Worm (Caenorhabditis elegans) whole organism, L3 larva: ENCODE data around the gene Y55F3BR.11.

Experiments used
- R02D3.7 ChIP-seq: fragments of 150-350 bp; optimal IDR thresholded peaks from 2 replicates; lab custom pipeline; 2014; ENCODE audit warnings: missing biosample characterization, missing genetic modification characterization
- ZK546.5 ChIP-seq: sonication (generic microtip); optimal IDR thresholded peaks from 2 replicates; lab custom pipeline; 2017; ENCODE audit warnings: missing biosample characterization, missing genetic modification characterization
- aly-2 ChIP-seq: fragments of 150-350 bp; optimal IDR thresholded peaks from 2 replicates; lab custom pipeline; 2014; ENCODE audit warnings: missing biosample characterization, missing genetic modification characterization
- ama-1 ChIP-seq: fragments of 150-350 bp; optimal IDR thresholded peaks from 2 replicates; lab custom pipeline; 2018
- ceh-16 ChIP-seq: sonication (generic microtip); optimal IDR thresholded peaks from 2 replicates; lab custom pipeline; 2017; ENCODE audit warnings: missing biosample characterization, missing genetic modification characterization
- ceh-28 ChIP-seq: fragments of 150-350 bp; optimal IDR thresholded peaks from 2 replicates; lab custom pipeline; 2014; ENCODE audit warnings: missing biosample characterization, missing genetic modification reagents, missing genetic modification characterization
- ceh-82 ChIP-seq: fragments of 150-350 bp; optimal IDR thresholded peaks from 2 replicates; lab custom pipeline; 2014; ENCODE audit warnings: missing biosample characterization, missing genetic modification characterization
- ceh-9 ChIP-seq: sonication (generic microtip); optimal IDR thresholded peaks from 2 replicates; lab custom pipeline; 2018; ENCODE audit warnings: missing biosample characterization, missing genetic modification characterization
- daf-12 ChIP-seq: fragments of 150-350 bp; optimal IDR thresholded peaks from 2 replicates; lab custom pipeline; 2014; ENCODE audit warnings: missing biosample characterization, missing genetic modification reagents, missing genetic modification characterization
- egl-27 ChIP-seq: sonication (generic microtip); optimal IDR thresholded peaks from 4 replicates; lab custom pipeline; 2017; ENCODE audit warnings: missing biosample characterization, missing genetic modification reagents, missing genetic modification characterization
- egl-5 ChIP-seq: fragments of 150-350 bp; optimal IDR thresholded peaks from 2 replicates; lab custom pipeline; 2017; ENCODE audit warnings: missing biosample characterization, missing genetic modification reagents, missing genetic modification characterization, inconsistent platforms
- elt-1 ChIP-seq: fragments of 150-350 bp; optimal IDR thresholded peaks from 2 replicates; lab custom pipeline; 2014; ENCODE audit warnings: missing biosample characterization, missing genetic modification characterization
- elt-2 ChIP-seq: sonication (generic microtip); optimal IDR thresholded peaks from 2 replicates; lab custom pipeline; 2016; ENCODE audit warnings: missing genetic modification reagents, mild to moderate bottlenecking, missing genetic modification characterization, missing compliant biosample characterization
- elt-3 ChIP-seq, 3 experiments: fragments of 150-350 bp in 1 of 3; sonication (generic microtip) in 2 of 3; optimal IDR thresholded peaks; 2 replicates in 2 of 3; 4 replicates in 1 of 3; lab custom pipeline; 2014 to 2017; ENCODE audit warnings: missing biosample characterization in 3 of 3, missing genetic modification characterization in 3 of 3
- eor-1 ChIP-seq, 2 experiments: fragments of 150-350 bp; optimal IDR thresholded peaks; 2 replicates each; lab custom pipeline; 2014 to 2018; ENCODE audit warnings: missing biosample characterization in 2 of 2, missing genetic modification characterization in 2 of 2
- fkh-2 ChIP-seq: fragments of 150-350 bp; optimal IDR thresholded peaks from 2 replicates; lab custom pipeline; 2014; ENCODE audit warnings: missing biosample characterization, missing genetic modification reagents, missing genetic modification characterization
- fos-1 ChIP-seq: fragments of 150-350 bp; optimal IDR thresholded peaks from 2 replicates; lab custom pipeline; 2014; ENCODE audit warnings: missing biosample characterization, missing genetic modification characterization
- hmg-11 ChIP-seq: sonication (generic microtip); optimal IDR thresholded peaks from 2 replicates; lab custom pipeline; 2016; ENCODE audit warnings: missing genetic modification characterization, missing compliant biosample characterization
- jun-1 ChIP-seq: fragments of 150-350 bp; optimal IDR thresholded peaks from 2 replicates; lab custom pipeline; 2014; ENCODE audit warnings: missing biosample characterization, missing genetic modification reagents, missing genetic modification characterization
- lin-15B ChIP-seq: fragments of 150-350 bp; optimal IDR thresholded peaks from 2 replicates; lab custom pipeline; 2014; ENCODE audit warnings: missing biosample characterization, missing genetic modification characterization
- lin-39 ChIP-seq: fragments of 150-350 bp; optimal IDR thresholded peaks from 2 replicates; lab custom pipeline; 2018; ENCODE audit warnings: missing biosample characterization, missing genetic modification reagents, missing genetic modification characterization
- lsy-12 ChIP-seq: sonication (generic microtip); optimal IDR thresholded peaks from 2 replicates; lab custom pipeline; 2016; ENCODE audit warnings: mild to moderate bottlenecking, missing genetic modification characterization, missing compliant biosample characterization
- mdl-1 ChIP-seq: fragments of 150-350 bp; optimal IDR thresholded peaks from 2 replicates; lab custom pipeline; 2014; ENCODE audit warnings: missing biosample characterization, missing genetic modification characterization
- nfya-1 ChIP-seq: sonication (generic microtip); optimal IDR thresholded peaks from 2 replicates; lab custom pipeline; 2017; ENCODE audit warnings: missing genetic modification characterization, mild to moderate bottlenecking, missing compliant biosample characterization, antibody characterized with exemption, moderate library complexity; ENCODE audit not compliant: insufficient read depth
- nhr-11 ChIP-seq: fragments of 150-350 bp; optimal IDR thresholded peaks from 2 replicates; lab custom pipeline; 2014; ENCODE audit warnings: missing biosample characterization, missing genetic modification characterization
- nhr-23 ChIP-seq: fragments of 150-350 bp; optimal IDR thresholded peaks from 2 replicates; lab custom pipeline; 2014; ENCODE audit warnings: missing biosample characterization, missing genetic modification reagents, missing genetic modification characterization
- nhr-25 ChIP-seq: sonication (generic microtip); optimal IDR thresholded peaks from 2 replicates; lab custom pipeline; 2017; ENCODE audit warnings: missing biosample characterization, missing genetic modification characterization
- nhr-43 ChIP-seq: sonication (generic microtip); optimal IDR thresholded peaks from 2 replicates; lab custom pipeline; 2016; ENCODE audit warnings: mild to moderate bottlenecking, missing genetic modification characterization, missing compliant biosample characterization; ENCODE audit not compliant: poor library complexity, severe bottlenecking
- nhr-76 ChIP-seq: fragments of 150-350 bp; sonication (generic microtip); optimal IDR thresholded peaks from 5 replicates; lab custom pipeline; 2014; ENCODE audit warnings: missing biosample characterization, missing genetic modification characterization
- nhr-77 ChIP-seq: fragments of 150-350 bp; optimal IDR thresholded peaks from 2 replicates; lab custom pipeline; 2014; ENCODE audit warnings: missing biosample characterization, missing genetic modification characterization
- pha-4 ChIP-seq: fragments of 150-350 bp; optimal IDR thresholded peaks from 2 replicates; lab custom pipeline; 2014; ENCODE audit warnings: missing biosample characterization, missing genetic modification reagents, missing genetic modification characterization
- pqm-1 ChIP-seq: fragments of 150-350 bp; optimal IDR thresholded peaks from 2 replicates; lab custom pipeline; 2017; ENCODE audit warnings: missing biosample characterization, missing genetic modification characterization, inconsistent platforms
- sea-2 ChIP-seq: fragments of 150-350 bp; sonication (generic microtip); optimal IDR thresholded peaks from 4 replicates; lab custom pipeline; 2014; ENCODE audit warnings: missing biosample characterization, missing genetic modification reagents, missing genetic modification characterization
- skn-1 ChIP-seq: fragments of 150-350 bp; optimal IDR thresholded peaks from 2 replicates; lab custom pipeline; 2014; ENCODE audit warnings: missing biosample characterization, missing genetic modification characterization
- snpc-4 ChIP-seq: fragments of 150-350 bp; optimal IDR thresholded peaks from 2 replicates; lab custom pipeline; 2014; ENCODE audit warnings: missing biosample characterization, missing genetic modification characterization
- tbx-2 ChIP-seq: sonication (generic microtip); optimal IDR thresholded peaks from 2 replicates; lab custom pipeline; 2016; ENCODE audit warnings: mild to moderate bottlenecking, missing genetic modification characterization, missing compliant biosample characterization
- unc-39 ChIP-seq: sonication (generic microtip); optimal IDR thresholded peaks from 4 replicates; lab custom pipeline; 2017; ENCODE audit warnings: missing biosample characterization, missing genetic modification characterization
- unc-62 ChIP-seq: fragments of 150-350 bp; sonication (generic microtip); optimal IDR thresholded peaks from 4 replicates; lab custom pipeline; 2014; ENCODE audit warnings: missing biosample characterization, missing genetic modification reagents, missing genetic modification characterization
- zag-1 ChIP-seq: fragments of 150-350 bp; optimal IDR thresholded peaks from 2 replicates; lab custom pipeline; 2014; ENCODE audit warnings: missing biosample characterization, missing genetic modification characterization
- ztf-11 ChIP-seq: fragments of 150-350 bp; optimal IDR thresholded peaks from 2 replicates; lab custom pipeline; 2014; ENCODE audit warnings: missing biosample characterization, missing genetic modification characterization

Y55F3BR.11 gene

DNA sequence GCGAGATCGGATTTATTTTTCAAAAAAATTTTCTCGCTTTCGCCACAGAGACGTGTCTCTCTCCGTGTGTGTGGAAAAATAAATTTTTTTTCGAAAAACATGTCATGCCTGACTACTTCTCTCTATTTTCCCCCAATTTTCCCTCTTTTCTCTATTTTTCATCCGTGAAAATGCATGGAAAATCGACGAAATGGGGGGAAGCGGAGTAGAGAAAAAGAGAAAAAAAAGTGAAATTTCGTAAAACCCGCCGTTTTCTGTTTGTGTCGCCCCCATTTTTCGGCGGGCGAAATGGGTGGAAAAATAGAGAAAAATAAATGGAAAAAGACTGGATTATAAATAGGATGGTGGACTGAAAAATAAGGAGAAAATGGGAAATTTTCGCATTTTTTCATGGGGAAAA, 21.5 kb upstream of the Y55F3BR.11 start:
- TF ChIP-seq nhr-23 (tag; lab: Kevin White, UChicago) (peak; percentile 22), lin-15B (tag; lab: Kevin White, UChicago) (peak; percentile 7), hmg-11 (tag; lab: Kevin White, UChicago) (peak; percentile 79), egl-5 (no peak), nfya-1 (peak; percentile 12)
- TF ChIP-seq, all 47 proteins: peak for 4

DNA sequence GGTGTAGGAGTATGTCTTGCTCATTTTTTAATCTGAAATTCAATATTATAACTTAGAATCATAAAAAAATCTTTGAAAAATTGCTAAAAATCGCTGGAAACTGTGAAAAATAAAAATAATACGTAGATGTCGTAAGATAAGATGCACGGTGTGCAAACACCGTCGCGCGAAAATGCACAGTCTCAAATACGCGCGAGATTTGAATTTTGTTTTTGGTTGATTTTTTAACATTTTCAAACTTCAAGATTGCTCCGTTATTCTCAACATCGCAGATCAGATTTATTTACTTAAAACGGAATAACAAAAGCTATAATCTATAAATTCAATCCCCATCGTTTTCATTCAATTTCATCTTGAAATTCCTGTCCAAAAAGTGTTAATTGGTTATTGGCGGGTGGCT, 12.9 kb upstream of the Y55F3BR.11 start, which contains the start of gene Y55F3BR.6:
TSS of gene Y55F3BR.6 (minus strand) at position 32 of the 400 bp plus-strand sequence.
- TF ChIP-seq hmg-11 (tag; lab: Kevin White, UChicago) (no peak), elt-2 (tag; lab: Kevin White, UChicago) (no peak)

DNA sequence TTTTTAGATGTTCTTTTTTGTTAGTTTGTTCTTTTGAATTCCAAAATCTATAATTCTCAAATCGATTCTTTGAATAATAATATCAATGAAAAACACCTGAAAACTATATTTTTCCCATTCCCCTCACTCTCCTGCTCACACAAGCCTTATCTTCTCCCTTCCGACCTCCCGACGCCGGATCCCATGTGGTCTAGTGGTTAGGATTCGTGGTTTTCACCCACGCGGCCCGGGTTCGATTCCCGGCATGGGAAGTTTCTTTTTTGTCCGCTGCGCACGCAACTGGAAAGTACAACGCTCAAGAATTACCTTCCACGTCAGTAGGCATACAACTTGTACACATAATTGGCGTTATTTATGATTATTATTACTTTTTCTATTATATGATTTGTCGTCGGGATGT, 12.4 kb upstream of the Y55F3BR.11 start:
- TF ChIP-seq nhr-11 (no peak), aly-2 (no peak), nhr-23 (tag; lab: Kevin White, UChicago) (no peak), pha-4 (peak; percentile 40), jun-1 (tag; lab: Kevin White, UChicago) (no peak), snpc-4 (tag; lab: Kevin White, UChicago) (peak; percentile 14), lin-39 (tag; lab: Kevin White, UChicago) (peak; percentile 13), egl-5 (no peak), ceh-82 (no peak), nhr-25 (tag; lab: Kevin White, UChicago) (no peak), lin-15B (tag; lab: Kevin White, UChicago) (peak; percentile 19), unc-62 (GFP tag; lab: Kevin White, UChicago) (no peak), daf-12 (tag; lab: Kevin White, UChicago) (no peak), ama-1 (lab: Kevin White, UChicago) (no peak), lsy-12 (no peak), unc-39 (no peak), nhr-43 (tag; lab: Kevin White, UChicago) (no peak), ZK546.5 (tag; lab: Kevin White, UChicago) (no peak), fos-1 (no peak), nhr-77 (tag; lab: Kevin White, UChicago) (no peak), ceh-16 (tag; lab: Kevin White, UChicago) (no peak), tbx-2 (tag; lab: Kevin White, UChicago) (no peak), pqm-1 (tag; lab: Kevin White, UChicago) (no peak), egl-27 (tag; lab: Kevin White, UChicago) (no peak), ceh-9 (tag; lab: Kevin White, UChicago) (no peak), elt-1 (tag; lab: Kevin White, UChicago) (no peak), ceh-28 (tag; lab: Kevin White, UChicago) (no peak), R02D3.7 (tag; lab: Kevin White, UChicago) (no peak), zag-1 (tag; lab: Kevin White, UChicago) (no peak), sea-2 (GFP tag; lab: Kevin White, UChicago) (no peak), skn-1 (tag; lab: Kevin White, UChicago) (no peak), nfya-1 (peak; percentile 47), eor-1 (tag; optimal IDR thresholded peaks at IDR 0.05; lab: Kevin White, UChicago) (no peak), hmg-11 (tag; lab: Kevin White, UChicago) (peak; percentile 66), mdl-1 (tag; lab: Kevin White, UChicago) (no peak), elt-3 (tag; optimal IDR thresholded peaks at IDR 0.05; lab: Kevin White, UChicago) (no peak), ztf-11 (tag; lab: Kevin White, UChicago) (no peak), nhr-76 (tag; lab: Kevin White, UChicago) (no peak)
- TF ChIP-seq, all 47 proteins: peak for 6

DNA sequence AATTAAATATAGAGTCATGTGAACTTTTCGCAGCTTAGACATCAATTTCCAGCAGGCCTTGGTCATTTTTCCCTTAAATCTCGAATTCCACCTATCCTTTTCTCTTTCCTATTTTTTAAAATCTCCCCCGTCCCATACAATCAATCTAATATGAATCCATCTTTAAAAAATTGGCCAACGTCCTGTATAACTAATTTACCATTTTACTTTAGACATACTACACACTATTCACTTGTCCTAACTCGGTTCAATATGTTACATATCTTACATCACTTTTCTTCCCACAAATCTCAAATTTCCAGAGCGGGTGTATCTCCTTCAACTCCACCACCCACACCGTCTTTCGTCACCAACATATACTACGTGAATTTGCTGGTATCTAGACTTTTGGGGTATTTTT, 9.8 kb upstream of the Y55F3BR.11 start, which contains the start of gene lgc-33:
TSS of gene lgc-33 (plus strand) at position 301 of the 400 bp plus-strand sequence.
- no peak for TF ChIP-seq fkh-2 (tag; lab: Kevin White, UChicago)
- TF ChIP-seq nhr-43 (tag; lab: Kevin White, UChicago) = no peak
- TF ChIP-seq R02D3.7 (tag; lab: Kevin White, UChicago) = no peak
- TF ChIP-seq ama-1 (lab: Kevin White, UChicago) = no peak
- no peak for TF ChIP-seq sea-2 (GFP tag; lab: Kevin White, UChicago)
- TF ChIP-seq ztf-11 (tag; lab: Kevin White, UChicago) = no peak
- TF ChIP-seq, all 47 proteins: peak for 0
